ENCODE assay signal across 7 fruit fly cellular contexts in the genomic region with DNA sequence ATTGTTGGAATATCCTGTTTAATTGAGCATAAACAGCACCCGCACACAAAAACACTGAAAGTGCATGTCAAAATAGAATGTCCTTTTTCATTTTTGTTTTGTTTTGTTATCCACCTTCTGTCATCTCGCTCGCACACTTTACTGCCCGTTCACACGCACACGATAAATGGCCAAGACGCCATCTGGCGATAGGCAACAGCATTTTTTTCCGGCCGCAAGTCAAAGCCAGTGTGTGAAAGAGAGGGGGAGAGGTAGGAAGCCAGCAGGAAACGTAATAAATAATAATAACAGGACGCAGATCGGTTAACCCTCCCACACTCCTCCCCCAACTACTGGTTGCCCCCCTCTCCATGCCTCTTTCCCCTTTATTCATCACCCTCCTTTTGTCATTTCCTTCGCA.
TF ChIP-seq lines count a peak whose summit lies in the region.

No protein-coding gene starts in this region.

- TF ChIP-seq CTCF in S2 (optimal IDR thresholded peaks at IDR 0.05; lab: Kevin White, UChicago): peak; percentile 88 to 94
- peak; percentile 92 for TF ChIP-seq CTCF in whole organism, embryonic (GFP tag; optimal IDR thresholded peaks at IDR 0.05; lab: Kevin White, UChicago)

TF ChIP-seq in Kc167, 6 proteins besides CTCF, POLR2A, EP300 and RAD21:
- TF ChIP-seq h (optimal IDR thresholded peaks at IDR 0.05; lab: Kevin White, UChicago) (peak; percentile 6), Myc (optimal IDR thresholded peaks at IDR 0.05; lab: Kevin White, UChicago) (no peak), ttk (optimal IDR thresholded peaks at IDR 0.05; lab: Kevin White, UChicago) (no peak), insv (optimal IDR thresholded peaks at IDR 0.05; lab: Kevin White, UChicago) (no peak), Sin3A (optimal IDR thresholded peaks at IDR 0.05; lab: Kevin White, UChicago) (no peak), psq (optimal IDR thresholded peaks at IDR 0.05; lab: Kevin White, UChicago) (no peak)
TF ChIP-seq in Kc167: peak in this region for 1.

TF ChIP-seq in whole organism, adult, 20 proteins besides CTCF, POLR2A, EP300 and RAD21:
- TF ChIP-seq bab1 (GFP tag; optimal IDR thresholded peaks at IDR 0.05; lab: Kevin White, UChicago): peak; percentile 33
- TF ChIP-seq CG5204 (GFP tag; optimal IDR thresholded peaks at IDR 0.05; lab: Kevin White, UChicago): no peak

TF ChIP-seq in whole organism, embryonic, 481 proteins besides CTCF, POLR2A, EP300 and RAD21 (continues in another document):
- TF ChIP-seq NfI (GFP tag; optimal IDR thresholded peaks at IDR 0.05; lab: Kevin White, UChicago) (peak; percentile 31), CG30020 (tag; optimal IDR thresholded peaks at IDR 0.05; lab: Kevin White, UChicago) (no peak), Doc3 (GFP tag; IDR thresholded peaks at IDR 0.05; lab: Robert Waterston, UW; ENCODE audit: partially characterized antibody) (no peak), btn (GFP tag; optimal IDR thresholded peaks at IDR 0.05; lab: Kevin White, UChicago) (no peak), sc (optimal IDR thresholded peaks at IDR 0.05; lab: Kevin White, UChicago) (no peak), sc (GFP tag; optimal IDR thresholded peaks at IDR 0.05; lab: Kevin White, UChicago) (no peak), CG11696 (GFP tag; IDR thresholded peaks at IDR 0.05; lab: Robert Waterston, UW) (no peak), tll (GFP tag; optimal IDR thresholded peaks at IDR 0.05; lab: Kevin White, UChicago) (peak in 1 of 2 experiments; percentile 90), ttk (GFP tag; IDR thresholded peaks at IDR 0.05; lab: Robert Waterston, UW) (no peak), psq (GFP tag; optimal IDR thresholded peaks at IDR 0.05; lab: Kevin White, UChicago) (peak; percentile 68), CG32532 (GFP tag; IDR thresholded peaks at IDR 0.05; lab: Robert Waterston, UW) (peak; percentile 56), CG15479 (GFP tag; optimal IDR thresholded peaks at IDR 0.05; lab: Kevin White, UChicago) (peak; percentile 2), tgo (GFP tag; IDR thresholded peaks at IDR 0.05; lab: Robert Waterston, UW) (peak; percentile 35; the same call in 1 of the 3 replicates), dan (GFP tag; IDR thresholded peaks at IDR 0.05; lab: Robert Waterston, UW) (no peak), CG17359 (tag; optimal IDR thresholded peaks at IDR 0.05; lab: Kevin White, UChicago) (peak; percentile 36), Asciz (GFP tag; optimal IDR thresholded peaks at IDR 0.05; lab: Kevin White, UChicago) (peak; percentile 29), Sox102F (GFP tag; optimal IDR thresholded peaks at IDR 0.05; lab: Kevin White, UChicago) (peak; percentile 2), Side (GFP tag; optimal IDR thresholded peaks at IDR 0.05; lab: Kevin White, UChicago) (peak; percentile 32), CG1603 (tag; optimal IDR thresholded peaks at IDR 0.05; lab: Kevin White, UChicago) (peak; percentile 41)

TF ChIP-seq in whole organism, prepupa, 60 proteins besides CTCF, POLR2A, EP300 and RAD21 (continues in another document):
- TF ChIP-seq lz (GFP tag; optimal IDR thresholded peaks at IDR 0.05; lab: Kevin White, UChicago) (no peak), Blimp-1 (GFP tag; optimal IDR thresholded peaks at IDR 0.05; lab: Kevin White, UChicago) (no peak), CG7368 (GFP tag; optimal IDR thresholded peaks at IDR 0.05; lab: Kevin White, UChicago) (peak; percentile 16), pdm3 (GFP tag; optimal IDR thresholded peaks at IDR 0.05; lab: Kevin White, UChicago) (no peak), cyc (GFP tag; optimal IDR thresholded peaks at IDR 0.05; lab: Kevin White, UChicago) (no peak), Sox15 (GFP tag; optimal IDR thresholded peaks at IDR 0.05; lab: Kevin White, UChicago) (no peak), net (GFP tag; optimal IDR thresholded peaks at IDR 0.05; lab: Kevin White, UChicago) (no peak), CG11762 (GFP tag; optimal IDR thresholded peaks at IDR 0.05; lab: Kevin White, UChicago; ENCODE audit: insufficient read depth) (no peak), acj6 (GFP tag; optimal IDR thresholded peaks at IDR 0.05; lab: Kevin White, UChicago) (no peak), Lpt (GFP tag; optimal IDR thresholded peaks at IDR 0.05; lab: Kevin White, UChicago) (no peak), Ets21C (GFP tag; optimal IDR thresholded peaks at IDR 0.05; lab: Kevin White, UChicago) (no peak), CG3032 (tag; optimal IDR thresholded peaks at IDR 0.05; lab: Kevin White, UChicago) (no peak), eg (GFP tag; IDR thresholded peaks at IDR 0.05; lab: Robert Waterston, UW) (peak; percentile 36; the same call in 1 of the 3 replicates), CG8319 (GFP tag; optimal IDR thresholded peaks at IDR 0.05; lab: Kevin White, UChicago) (no peak), Sox14 (GFP tag; optimal IDR thresholded peaks at IDR 0.05; lab: Kevin White, UChicago) (no peak), CG11902 (GFP tag; optimal IDR thresholded peaks at IDR 0.05; lab: Kevin White, UChicago) (no peak), Smox (GFP tag; optimal IDR thresholded peaks at IDR 0.05; lab: Kevin White, UChicago) (no peak), CG8632 (GFP tag; optimal IDR thresholded peaks at IDR 0.05; lab: Kevin White, UChicago) (no peak), Ets96B (tag; optimal IDR thresholded peaks at IDR 0.05; lab: Kevin White, UChicago) (no peak), Eip78C (GFP tag; lab: Kevin White, UChicago) (peak; percentile 64), svp (GFP tag; lab: Kevin White, UChicago) (no peak), CG10669 (GFP tag; optimal IDR thresholded peaks at IDR 0.05; lab: Kevin White, UChicago) (peak; percentile 2)

TF ChIP-seq in whole organism, pupa, 21 proteins besides CTCF, POLR2A, EP300 and RAD21:
- peak; percentile 5 for TF ChIP-seq CG34367 (tag; optimal IDR thresholded peaks at IDR 0.05; lab: Kevin White, UChicago)
- TF ChIP-seq CG14655 (GFP tag; optimal IDR thresholded peaks at IDR 0.05; lab: Kevin White, UChicago): peak; percentile 14
- peak; percentile 56 for TF ChIP-seq CG13204 (GFP tag; optimal IDR thresholded peaks at IDR 0.05; lab: Kevin White, UChicago)
- TF ChIP-seq D1 (tag; optimal IDR thresholded peaks at IDR 0.05; lab: Kevin White, UChicago): no peak
- no peak for TF ChIP-seq Pif1B (GFP tag; optimal IDR thresholded peaks at IDR 0.05; lab: Kevin White, UChicago)
- TF ChIP-seq fd96Ca (GFP tag; IDR thresholded peaks at IDR 0.05; lab: Robert Waterston, UW): 0 out of 3 replicates have a peak, but pooled peaks have one; percentile 40
- TF ChIP-seq CG10348 (GFP tag; IDR thresholded peaks at IDR 0.05; lab: Robert Waterston, UW): no peak
- TF ChIP-seq Ets98B (GFP tag; IDR thresholded peaks at IDR 0.05; lab: Robert Waterston, UW): no peak
- no peak for TF ChIP-seq CG9948 (tag; optimal IDR thresholded peaks at IDR 0.05; lab: Kevin White, UChicago)
- TF ChIP-seq CG4496 (GFP tag; IDR thresholded peaks at IDR 0.05; lab: Robert Waterston, UW): peak; percentile 63
- no peak for TF ChIP-seq Pif1A (GFP tag; optimal IDR thresholded peaks at IDR 0.05; lab: Kevin White, UChicago)
- 0 out of 2 replicates have a peak, but pooled peaks have one; percentile 11 for TF ChIP-seq CG32121 (GFP tag; IDR thresholded peaks at IDR 0.05; lab: Robert Waterston, UW)
- TF ChIP-seq CG8159 (tag; optimal IDR thresholded peaks at IDR 0.05; lab: Kevin White, UChicago): peak; percentile 4
- no peak for TF ChIP-seq CG17806 (tag; optimal IDR thresholded peaks at IDR 0.05; lab: Kevin White, UChicago)
- TF ChIP-seq rn (GFP tag; IDR thresholded peaks at IDR 0.05; lab: Robert Waterston, UW): no peak
- TF ChIP-seq gl (tag; optimal IDR thresholded peaks at IDR 0.05; lab: Kevin White, UChicago): no peak

TF ChIP-seq in whole organism, wandering third instar larva, 38 proteins besides CTCF, POLR2A, EP300 and RAD21:
- TF ChIP-seq psq (GFP tag; optimal IDR thresholded peaks at IDR 0.05; lab: Kevin White, UChicago) (peak; percentile 92), CG9705 (GFP tag; optimal IDR thresholded peaks at IDR 0.05; lab: Kevin White, UChicago) (peak; percentile 6), dmrt93B (GFP tag; optimal IDR thresholded peaks at IDR 0.05; lab: Kevin White, UChicago) (no peak), dsf (GFP tag; optimal IDR thresholded peaks at IDR 0.05; lab: Kevin White, UChicago; ENCODE audit: borderline replicate concordance) (no peak), Mio (GFP tag; optimal IDR thresholded peaks at IDR 0.05; lab: Kevin White, UChicago) (no peak)
